Fruit fly (Drosophila melanogaster) ovary, adult (tissue): ENCODE measurements around the gene Pex14.
A peak's percentile ranks its signal among the peaks of the same experiment; 100 is the strongest.

Experiments used
- CG17801 ChIP-seq: fragments of 200-800 bp; optimal IDR thresholded peaks from 2 replicates; lab custom pipeline; 2019; ENCODE audit warnings: missing biosample characterization, mild to moderate bottlenecking, missing genetic modification characterization, moderate library complexity; ENCODE audit not compliant: partially characterized antibody

Gene Pex14

DNA sequence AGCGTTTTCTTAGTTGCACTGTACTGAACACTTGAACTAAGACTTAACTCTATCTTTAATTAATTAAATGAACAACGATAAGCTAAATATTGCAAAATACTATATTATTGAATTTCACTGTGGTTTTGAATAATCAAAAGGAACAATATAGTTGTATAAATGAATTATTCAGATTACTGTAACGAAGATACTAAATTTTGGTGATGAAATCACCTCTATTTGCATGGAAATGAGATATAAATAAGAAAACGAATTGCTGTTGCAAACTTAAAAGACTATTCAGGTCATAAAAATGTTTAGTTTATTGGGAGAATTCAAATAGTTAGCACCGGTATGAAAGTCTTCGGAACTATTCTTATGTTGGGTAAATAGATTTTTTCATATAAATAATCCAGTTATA lies 20.0 kb upstream of the Pex14 start, which contains the start of gene CG43251:
Gene CG43251 (plus strand): TSS at position 301 of the 400 bp plus-strand sequence.
- no peak for TF ChIP-seq CG17801 (GFP tag; lab: Kevin White, UChicago)

DNA sequence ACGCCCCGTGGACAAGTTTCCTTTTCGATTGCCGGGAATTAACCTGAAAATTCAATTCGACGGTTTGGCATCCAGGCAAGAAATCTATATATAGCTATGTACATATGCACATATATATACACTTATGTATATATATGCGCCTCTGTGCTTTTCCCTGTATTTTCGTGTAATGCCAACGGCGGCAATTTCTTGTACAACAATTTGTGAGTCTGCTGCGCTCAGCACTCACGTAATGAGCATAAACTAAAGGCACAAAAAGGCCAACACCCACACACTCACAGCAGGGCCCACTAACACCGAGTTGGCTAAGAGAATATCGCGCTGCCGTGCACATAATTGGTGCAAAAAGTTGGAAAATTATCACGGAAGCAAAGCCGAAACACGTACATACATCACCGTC lies 17.1 kb upstream of the Pex14 start:
- no peak for TF ChIP-seq CG17801 (GFP tag; lab: Kevin White, UChicago)

DNA sequence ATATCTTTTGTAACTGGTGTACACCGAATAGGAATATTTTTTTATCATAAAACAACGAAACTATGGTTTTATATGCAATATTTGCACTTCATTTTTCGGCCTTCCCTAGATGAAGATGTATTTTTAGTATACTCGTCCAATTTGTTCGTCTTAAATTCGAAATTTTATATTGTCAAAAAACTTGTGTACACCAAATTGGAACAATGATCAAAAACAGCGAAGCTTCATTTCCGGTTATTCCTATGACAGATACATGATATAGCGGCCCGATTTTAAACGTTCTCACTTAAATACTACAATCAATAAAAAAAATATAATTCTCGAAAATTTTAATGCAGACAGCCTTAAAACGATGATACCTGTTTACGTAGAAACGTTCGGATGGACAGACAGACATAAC lies 11.4 kb upstream of the Pex14 start:
- no peak for TF ChIP-seq CG17801 (GFP tag; lab: Kevin White, UChicago)

DNA sequence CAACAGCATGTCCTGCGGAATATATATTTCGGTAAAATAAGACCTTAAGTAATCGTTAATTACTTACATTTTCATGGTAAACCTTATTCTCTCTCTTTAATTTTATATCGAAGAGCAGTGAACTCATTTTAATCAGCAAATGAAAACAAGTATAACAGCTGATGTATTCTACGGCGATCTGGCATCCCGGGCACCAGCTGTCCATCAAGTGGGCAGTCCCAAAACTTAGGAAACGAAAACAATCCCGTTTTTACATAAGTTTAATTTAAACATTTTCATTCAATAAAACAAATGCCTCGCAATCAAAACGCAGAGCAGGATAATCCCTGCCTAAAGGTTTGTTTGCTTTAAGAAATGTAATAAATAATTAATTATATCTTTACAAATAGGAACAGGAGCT lies 9.2 kb upstream of the Pex14 start, which contains the start of the genes CG4074 and CG4186:
Gene CG4074 (minus strand): TSS at position 151 of the 400 bp plus-strand sequence.
Gene CG4186 (plus strand): TSS at position 237 of the 400 bp plus-strand sequence.
- no peak for TF ChIP-seq CG17801 (GFP tag; lab: Kevin White, UChicago)

DNA sequence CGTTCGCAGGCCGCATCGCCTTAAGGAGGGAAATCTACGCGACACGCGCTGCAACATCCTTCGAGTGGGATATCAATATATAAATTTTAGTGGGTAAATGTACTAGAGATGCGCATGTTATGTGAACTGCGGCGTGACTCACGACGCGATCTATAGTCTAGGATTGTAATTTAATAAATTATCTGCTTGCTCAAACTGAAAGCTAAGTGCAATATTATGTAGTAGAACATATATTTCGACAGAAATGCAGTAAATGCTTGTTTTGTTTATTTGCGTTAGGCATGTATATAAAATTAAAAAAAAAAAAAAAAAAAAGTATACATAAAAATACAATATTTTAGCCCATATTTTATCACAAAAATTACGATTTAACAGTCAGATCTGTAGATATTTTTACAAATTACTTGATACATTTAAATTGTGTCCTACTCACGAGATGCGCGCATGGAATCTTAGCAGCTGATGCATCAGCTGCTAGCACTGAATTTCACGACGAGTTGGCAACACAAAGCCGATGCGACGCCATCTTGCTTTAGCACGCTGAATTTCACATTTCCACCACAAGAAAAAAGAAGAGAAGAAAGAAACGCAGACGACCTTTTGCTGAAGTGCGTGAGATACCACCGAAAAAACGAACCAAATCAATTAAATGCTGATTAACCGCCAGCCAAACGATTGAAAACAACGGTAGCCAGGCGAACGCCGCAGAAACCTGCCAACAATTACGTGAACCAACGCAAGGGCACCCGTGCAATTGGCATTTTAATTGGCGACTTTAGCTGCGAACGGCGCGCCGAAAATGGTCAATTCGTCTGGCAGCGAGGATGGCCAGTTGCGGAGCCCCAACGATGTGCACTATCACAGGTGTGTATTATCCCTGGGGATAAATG lies 7.4 kb upstream of the Pex14 start, which contains the start of the genes CG4042 and Pitslre:
Gene CG4042 (minus strand): TSS at position 507 of the 890 bp plus-strand sequence.
Gene Pitslre (plus strand): TSS at position 528 of the 890 bp plus-strand sequence.
- no peak for TF ChIP-seq CG17801 (GFP tag; lab: Kevin White, UChicago)

DNA sequence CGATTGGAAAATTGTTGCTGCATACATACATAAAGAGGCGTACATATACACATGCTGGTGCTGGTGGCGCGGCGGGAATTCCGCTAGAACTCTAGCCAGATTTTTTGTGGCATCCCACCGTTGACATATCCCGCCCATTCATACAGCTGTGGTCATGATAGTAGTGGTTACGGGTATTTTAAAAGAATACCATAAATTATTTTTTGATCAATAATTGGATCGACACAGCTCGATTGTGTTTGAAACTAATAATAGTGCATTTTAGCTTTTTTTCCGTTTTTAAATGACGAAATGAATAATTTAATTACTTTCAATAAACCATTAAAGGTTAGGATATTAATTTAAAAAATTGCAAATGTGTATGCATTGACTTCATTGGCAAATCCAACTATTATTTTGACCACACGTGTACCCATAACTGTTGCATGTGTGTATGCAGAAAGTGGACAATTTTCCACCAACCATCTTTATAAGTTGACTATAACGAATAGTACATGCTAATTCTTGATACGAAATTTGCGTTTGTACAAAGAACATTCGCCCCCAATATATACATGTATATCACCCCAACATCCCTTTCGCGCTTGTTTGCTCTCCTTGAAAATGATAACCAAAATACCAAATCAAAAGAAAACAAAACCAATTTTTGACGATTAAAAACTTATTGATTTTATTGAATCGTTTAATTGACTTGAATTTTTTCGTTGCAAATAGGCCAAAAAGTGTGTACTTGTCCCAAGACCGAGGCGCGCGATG lies 6.5 kb upstream of the Pex14 start:
- peak; percentile 71 for TF ChIP-seq CG17801 (GFP tag; lab: Kevin White, UChicago)

DNA sequence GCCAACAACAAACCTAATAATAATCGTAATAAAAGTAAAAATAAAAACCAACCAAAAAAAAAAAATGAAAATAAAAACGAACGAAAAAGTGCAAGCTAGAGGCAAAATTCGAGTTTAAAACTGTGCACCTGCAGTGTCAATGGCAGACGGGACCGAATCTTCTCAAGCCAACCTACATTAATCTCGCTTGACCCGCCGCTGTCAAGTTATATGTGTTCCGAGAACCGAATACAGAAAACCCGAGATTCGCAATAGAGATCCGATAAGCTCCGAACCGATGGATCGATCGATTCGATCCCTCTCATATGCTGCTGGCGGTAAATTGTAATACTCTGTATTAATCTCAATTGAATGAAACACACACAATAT lies 6.0 kb upstream of the Pex14 start:
- no peak for TF ChIP-seq CG17801 (GFP tag; lab: Kevin White, UChicago)

DNA sequence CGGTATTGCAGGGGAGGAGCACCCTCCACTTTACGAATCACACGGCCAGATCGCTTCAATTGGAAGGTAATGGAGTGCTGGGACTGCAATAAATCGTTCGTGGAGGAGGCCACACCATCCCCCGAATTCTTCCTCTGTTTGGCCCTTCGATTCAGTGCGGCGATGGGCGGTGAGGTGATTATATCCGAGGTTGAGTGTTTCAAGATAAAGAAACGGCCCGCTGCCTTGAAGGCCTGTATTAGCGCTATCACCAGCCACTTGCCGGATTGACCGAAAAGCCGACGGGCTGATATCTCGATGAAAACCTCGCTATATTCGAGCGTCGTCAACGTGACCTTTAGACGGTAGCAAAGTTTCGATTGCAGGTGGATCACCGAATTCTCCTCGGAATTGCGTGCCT lies 1.1 kb upstream of the Pex14 start:
- no peak for TF ChIP-seq CG17801 (GFP tag; lab: Kevin White, UChicago)

DNA sequence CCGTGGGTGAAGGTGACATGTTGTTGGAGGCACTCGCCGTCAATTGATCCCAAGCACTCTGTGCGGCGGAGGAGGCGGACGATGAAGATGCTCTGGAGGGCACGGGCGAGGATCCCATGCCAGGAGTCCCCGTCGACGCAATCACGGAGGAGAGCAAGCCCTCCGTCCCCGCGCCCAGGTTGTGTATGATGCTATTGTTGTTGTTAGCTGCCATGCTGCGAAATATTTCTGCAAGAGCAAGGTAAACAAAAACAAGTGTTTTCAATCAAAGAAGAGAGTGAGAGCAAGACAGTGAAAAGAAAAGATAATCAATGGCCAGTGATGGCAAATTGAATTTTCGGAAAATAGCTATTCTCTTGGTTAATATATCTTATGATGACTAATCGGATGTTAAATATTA lies 5.8 kb downstream of the Pex14 start:
- no peak for TF ChIP-seq CG17801 (GFP tag; lab: Kevin White, UChicago)

DNA sequence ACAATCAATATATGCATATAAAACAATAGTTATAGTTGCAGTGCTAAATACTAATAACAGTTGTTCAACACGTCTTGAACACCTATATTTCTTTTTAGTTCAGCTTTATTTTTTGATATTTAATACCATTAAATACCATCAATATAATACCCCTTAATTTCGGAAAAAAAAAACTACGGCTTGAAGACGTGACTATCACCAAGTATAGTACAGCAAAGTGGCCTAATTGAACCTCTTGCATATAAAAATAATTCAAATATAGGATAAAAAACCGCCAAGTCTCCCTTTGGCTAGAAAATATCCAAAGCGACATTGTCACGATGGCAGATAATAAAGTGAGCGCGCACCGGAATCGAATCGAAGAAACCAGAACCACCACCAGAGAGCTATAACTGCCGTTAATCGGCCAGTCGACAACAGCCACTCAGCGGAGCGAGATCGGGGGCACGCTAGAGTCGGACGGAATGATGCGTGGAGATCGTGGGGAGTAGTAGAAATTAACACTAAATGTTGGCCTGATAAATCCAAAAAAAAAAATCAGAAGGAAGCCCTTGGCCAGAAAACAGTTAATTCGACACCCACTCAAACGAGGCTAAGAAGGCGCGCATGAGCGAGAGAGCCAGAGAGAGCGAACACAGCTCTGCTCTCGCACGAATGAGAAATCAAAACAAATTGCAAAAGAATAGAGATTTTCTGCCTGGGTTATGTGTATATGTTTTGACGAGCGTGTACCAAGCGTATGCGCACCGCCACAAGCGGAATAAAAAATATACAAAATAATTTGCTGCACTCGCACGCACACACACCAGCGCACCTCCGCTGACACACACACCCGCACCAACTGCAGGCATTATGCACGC lies 6.4 kb downstream of the Pex14 start:
- no peak for TF ChIP-seq CG17801 (GFP tag; lab: Kevin White, UChicago)

DNA sequence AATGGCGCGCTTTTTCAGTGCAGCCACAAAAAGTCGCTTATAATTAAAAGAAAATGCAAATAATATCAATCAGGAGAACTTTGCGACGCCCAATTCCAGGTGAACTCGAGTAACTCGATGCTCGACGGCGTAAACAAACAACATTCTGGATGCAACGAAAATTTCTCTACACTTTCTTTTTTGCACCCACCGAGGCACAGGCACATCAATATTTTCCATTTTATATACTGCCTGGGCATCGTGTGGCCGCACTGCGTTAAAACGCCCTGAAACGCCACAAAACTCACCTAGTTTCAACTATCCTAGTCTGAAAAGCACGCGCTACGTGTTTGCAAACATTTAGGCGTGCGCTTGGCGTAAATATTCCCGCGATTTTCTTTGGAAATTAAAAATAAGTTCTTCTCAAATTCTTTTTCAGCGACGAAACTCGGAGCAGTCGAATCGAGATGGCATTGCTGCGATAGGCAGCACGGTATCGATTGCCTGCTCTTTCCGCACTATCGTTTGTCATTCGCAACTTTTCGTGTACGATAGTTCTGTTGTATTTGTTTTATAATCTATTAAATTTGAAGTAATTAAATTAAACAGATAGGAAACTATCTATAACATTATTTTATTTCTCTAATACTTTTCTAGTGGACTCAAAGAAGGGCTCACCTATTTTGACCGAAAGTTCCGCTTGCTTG lies 7.3 kb downstream of the Pex14 start, which contains the start of gene Pcif1:
Gene Pcif1 (minus strand): TSS at position 456 of the 686 bp plus-strand sequence.
- TF ChIP-seq CG17801 (GFP tag; lab: Kevin White, UChicago), result peak; percentile 60

DNA sequence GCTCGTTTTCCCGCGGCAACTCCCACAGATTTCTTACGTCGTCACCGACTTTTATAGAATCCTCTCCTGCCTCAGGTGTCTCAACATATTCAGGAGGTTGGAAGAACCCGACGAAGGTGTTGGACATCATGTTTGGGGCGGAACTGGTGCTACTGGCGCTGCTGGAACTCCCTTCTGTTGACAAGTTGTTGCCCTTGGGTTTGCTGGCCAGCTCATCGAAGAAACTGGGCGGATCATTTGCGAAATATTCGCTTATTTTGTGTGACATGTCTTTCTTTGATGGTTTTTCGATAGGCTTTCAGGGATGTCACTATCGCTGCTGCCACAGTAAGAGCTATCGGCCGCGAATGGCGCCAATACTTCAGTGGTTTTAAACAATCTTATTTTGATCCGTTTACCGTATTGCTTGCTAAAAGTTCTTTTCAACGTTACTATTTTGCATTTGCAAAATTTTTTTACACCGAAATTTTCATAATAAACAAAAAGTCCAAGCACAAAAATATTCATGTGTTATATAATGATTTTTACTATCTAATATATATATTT lies 9.3 kb downstream of the Pex14 start, which contains the start of gene CG11396:
Gene CG11396 (minus strand): TSS at position 303 of the 546 bp plus-strand sequence.
- TF ChIP-seq CG17801 (GFP tag; lab: Kevin White, UChicago), result peak; percentile 3

DNA sequence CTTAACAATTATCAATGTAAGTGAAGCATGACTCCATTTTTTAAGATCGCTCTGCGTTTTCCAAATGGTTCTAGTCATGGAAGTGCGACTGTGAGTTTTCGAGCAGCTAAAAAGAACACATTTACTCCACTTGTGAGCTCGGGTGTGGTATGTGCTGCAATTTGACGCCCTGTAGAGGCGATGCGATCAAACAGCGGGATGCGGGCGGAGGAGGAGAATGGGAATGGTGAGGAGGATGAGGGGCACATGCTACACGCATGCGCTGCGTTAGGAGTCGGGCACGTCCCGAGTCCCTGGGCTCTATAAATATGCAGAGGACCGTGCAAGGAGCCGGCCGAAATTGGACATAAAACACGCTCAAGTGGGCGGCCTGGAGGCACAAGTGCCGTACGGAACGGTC lies 10.7 kb downstream of the Pex14 start:
- TF ChIP-seq CG17801 (GFP tag; lab: Kevin White, UChicago), result no peak
